Fruit fly (Drosophila melanogaster) whole organism, adult: ENCODE results near the gene GC2.

ENCODE experiments used
- CG14711 ChIP-seq: fragments of 200-800 bp; sonication (Bioruptor generic); optimal IDR thresholded peaks from 2 replicates; lab custom pipeline; 2018; ENCODE audit warnings: missing biosample characterization, mild to moderate bottlenecking, missing genetic modification characterization, moderate library complexity
- CG7045 ChIP-seq: fragments of 200-800 bp; sonication (Bioruptor generic); optimal IDR thresholded peaks from 2 replicates; lab custom pipeline; 2017; ENCODE audit warnings: missing biosample characterization, mild to moderate bottlenecking, missing genetic modification characterization
- Hr96 ChIP-seq: fragments of 200-800 bp; sonication (Bioruptor generic); optimal IDR thresholded peaks from 2 replicates; lab custom pipeline; 2016; ENCODE audit warnings: missing biosample characterization, missing genetic modification characterization
- cic ChIP-seq: fragments of 200-800 bp; sonication (Bioruptor generic); optimal IDR thresholded peaks from 2 replicates; lab custom pipeline; 2017; ENCODE audit warnings: missing biosample characterization, mild to moderate bottlenecking, missing genetic modification characterization, moderate library complexity
- cnc ChIP-seq, 2 experiments: fragments of >200 bp; optimal IDR thresholded peaks; 2 replicates each; lab custom pipeline; 2017
- kay ChIP-seq: fragments of 200-800 bp; sonication (Bioruptor generic); peaks from one replicate; lab custom pipeline; 2016; ENCODE audit warnings: missing biosample characterization, missing genetic modification characterization, borderline replicate concordance
- ovo ChIP-seq: fragments of 200-800 bp; sonication (Bioruptor generic); optimal IDR thresholded peaks from 2 replicates; lab custom pipeline; 2016; ENCODE audit warnings: missing biosample characterization, missing genetic modification characterization
- pad ChIP-seq: fragments of 200-800 bp; sonication (Bioruptor generic); optimal IDR thresholded peaks from 3 replicates; lab custom pipeline; 2017; ENCODE audit warnings: missing biosample characterization, missing genetic modification characterization, mild to moderate bottlenecking, moderate library complexity, missing genetic modification reagents
- toe ChIP-seq: fragments of 200-800 bp; sonication (Bioruptor generic); optimal IDR thresholded peaks from 2 replicates; lab custom pipeline; 2016; ENCODE audit warnings: missing biosample characterization, missing genetic modification characterization

dm6 chr3R:11937427-11938114 is 33.9 kb upstream of the GC2 start:
- no peak for TF ChIP-seq kay
- no peak for TF ChIP-seq Hr96 (GFP tag; lab: Kevin White, UChicago)
- TF ChIP-seq pad (GFP tag; lab: Kevin White, UChicago) = no peak
- TF ChIP-seq cic (GFP tag; lab: Kevin White, UChicago) = no peak
- TF ChIP-seq ovo (GFP tag; lab: Kevin White, UChicago) = no peak
- TF ChIP-seq CG14711 (tag; lab: Kevin White, UChicago) = no peak
- TF ChIP-seq toe (GFP tag; lab: Kevin White, UChicago) = no peak
- no peak for TF ChIP-seq cnc (optimal IDR thresholded peaks at IDR 0.05; lab: Kevin White, UChicago)
- no peak for TF ChIP-seq CG7045 (GFP tag; lab: Kevin White, UChicago)
